Worm (Caenorhabditis elegans): ENCODE results near the gene F29B9.7.

F29B9.7 gene

DNA sequence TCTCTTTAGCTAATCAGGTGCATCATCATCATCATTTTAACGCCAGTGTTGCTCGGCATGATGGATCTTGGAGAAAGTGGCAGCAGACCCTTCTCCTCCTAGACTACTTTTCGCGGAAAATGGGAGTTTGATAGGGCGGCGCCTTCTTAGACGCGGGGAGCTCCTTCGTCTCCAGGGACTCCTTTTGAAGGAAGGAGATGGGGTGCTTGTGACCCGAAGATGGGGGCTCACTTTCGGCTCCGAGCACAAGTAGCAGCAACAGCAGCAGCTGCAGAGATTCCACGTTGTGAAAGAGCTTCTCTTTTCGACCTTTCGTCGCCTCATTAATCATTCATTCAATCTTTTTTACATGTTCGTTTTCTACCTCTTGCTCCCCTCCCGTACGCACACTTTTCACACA, 17.8 kb downstream of the F29B9.7 start:
- TF ChIP-seq sem-2 (GFP tag; optimal IDR thresholded peaks at IDR 0.05): no peak
- peak; percentile 36 for TF ChIP-seq unc-120 (tag; optimal IDR thresholded peaks at IDR 0.05; ENCODE audit: poor library complexity, severe bottlenecking)

DNA sequence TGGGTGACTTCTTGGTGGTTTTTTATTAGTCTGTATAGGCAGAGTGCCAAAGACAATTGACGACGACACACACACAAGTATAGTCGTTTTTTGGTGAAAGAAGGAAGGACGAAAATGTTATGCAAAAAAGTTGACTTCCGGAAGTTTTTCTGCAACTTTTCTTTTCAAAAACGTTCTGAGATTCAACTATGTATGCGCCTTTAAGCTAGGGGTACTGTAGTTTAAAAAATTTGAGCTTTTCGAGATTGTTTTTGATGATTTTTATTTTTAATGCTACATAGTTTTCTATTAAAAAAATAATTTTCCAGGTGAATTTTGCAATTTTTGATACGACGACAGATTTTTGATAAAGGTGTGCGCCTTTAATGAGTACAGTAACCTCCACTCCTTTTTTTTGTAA, 18.3 kb downstream of the F29B9.7 start:
- TF ChIP-seq ceh-43 (GFP tag; optimal IDR thresholded peaks at IDR 0.05) (no peak), unc-62 (GFP tag; optimal IDR thresholded peaks at IDR 0.05) (no peak), flh-1 (GFP tag; optimal IDR thresholded peaks at IDR 0.05) (no peak), ces-1 (GFP tag; optimal IDR thresholded peaks at IDR 0.05) (no peak), elt-1 (tag; optimal IDR thresholded peaks at IDR 0.05; ENCODE audit: borderline replicate concordance, insufficient read depth) (no peak), bed-3 (GFP tag; optimal IDR thresholded peaks at IDR 0.05) (no peak), mls-2 (tag; optimal IDR thresholded peaks at IDR 0.05) (no peak), mab-5 (tag; optimal IDR thresholded peaks at IDR 0.05) (no peak), lin-32 (GFP tag; optimal IDR thresholded peaks at IDR 0.05) (no peak), nhr-12 (tag; optimal IDR thresholded peaks at IDR 0.05) (no peak), snpc-4 (tag; optimal IDR thresholded peaks at IDR 0.05) (no peak), ceh-39 (tag; optimal IDR thresholded peaks at IDR 0.05) (no peak)

DNA sequence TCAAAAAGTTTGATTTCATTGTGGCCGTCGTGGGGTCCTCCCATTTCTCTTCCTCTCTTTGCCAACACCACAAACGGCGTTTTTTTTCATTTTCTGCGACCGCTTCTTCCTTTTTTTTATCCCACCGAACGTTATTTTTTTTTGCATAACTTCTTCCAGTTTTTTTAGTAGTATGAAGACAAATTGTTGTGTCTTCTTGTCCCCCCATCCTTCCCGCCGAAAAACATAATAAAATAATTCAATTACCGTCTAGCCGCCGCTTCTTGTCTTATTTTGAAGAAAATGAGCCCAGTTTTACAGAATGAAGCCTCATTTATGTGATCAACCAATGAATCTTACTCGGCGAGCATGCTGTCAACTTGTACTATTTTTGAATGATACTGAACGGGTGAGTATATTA, 19.7 kb downstream of the F29B9.7 start, which contains the start of gene F29B9.12:
F29B9.12 (plus strand) TSS at position 301 of the 400 bp plus-strand sequence.
- TF ChIP-seq unc-120 (tag; optimal IDR thresholded peaks at IDR 0.05; ENCODE audit: poor library complexity, severe bottlenecking): no peak
- peak; percentile 46 for TF ChIP-seq ces-1 (GFP tag; optimal IDR thresholded peaks at IDR 0.05)

DNA sequence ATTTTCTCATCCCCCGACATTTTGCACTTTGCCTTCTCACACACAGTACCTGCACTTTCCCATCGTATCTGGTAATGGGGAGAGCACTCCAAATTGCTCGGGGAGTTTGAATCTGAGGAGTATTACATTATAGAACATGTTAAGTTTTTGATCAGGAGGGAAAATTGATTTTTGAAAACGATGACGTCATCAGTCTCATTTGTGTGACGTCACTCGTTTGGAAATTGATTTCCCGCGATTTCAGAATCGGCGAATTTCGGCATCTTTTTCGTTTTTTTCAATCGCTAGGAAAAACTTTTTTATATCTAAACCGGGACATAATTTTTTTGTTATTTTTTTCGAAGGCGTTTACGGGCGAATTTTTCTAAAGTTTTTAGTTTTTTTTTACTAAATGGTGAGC, 23.8 kb downstream of the F29B9.7 start:
- TF ChIP-seq zip-8 (tag; optimal IDR thresholded peaks at IDR 0.05) (peak; percentile 100), pha-4 (tag; optimal IDR thresholded peaks at IDR 0.05) (no peak)

DNA sequence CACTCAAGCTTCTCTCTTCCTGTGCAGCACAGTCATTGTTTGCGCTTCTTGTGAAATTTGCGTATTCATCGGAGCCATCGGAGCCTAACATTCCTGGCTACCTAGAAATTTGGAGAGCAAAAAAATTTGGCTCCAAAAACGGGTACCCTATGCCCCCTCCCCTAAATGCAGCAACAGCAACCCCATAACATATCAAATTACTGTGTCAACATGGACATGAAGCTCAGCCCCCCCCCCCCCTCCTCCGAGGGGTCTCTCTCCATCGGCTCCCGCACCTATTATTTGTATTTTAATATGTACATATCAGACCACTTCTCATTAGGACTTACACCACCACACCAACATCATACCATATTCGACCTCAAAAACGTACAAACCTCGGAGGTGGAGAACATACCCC, 24.8 kb downstream of the F29B9.7 start:
- TF ChIP-seq nhr-237 (tag; optimal IDR thresholded peaks at IDR 0.05) (no peak), ceh-43 (GFP tag; optimal IDR thresholded peaks at IDR 0.05) (no peak), pha-4 (tag; optimal IDR thresholded peaks at IDR 0.05) (peak; percentile 83)

DNA sequence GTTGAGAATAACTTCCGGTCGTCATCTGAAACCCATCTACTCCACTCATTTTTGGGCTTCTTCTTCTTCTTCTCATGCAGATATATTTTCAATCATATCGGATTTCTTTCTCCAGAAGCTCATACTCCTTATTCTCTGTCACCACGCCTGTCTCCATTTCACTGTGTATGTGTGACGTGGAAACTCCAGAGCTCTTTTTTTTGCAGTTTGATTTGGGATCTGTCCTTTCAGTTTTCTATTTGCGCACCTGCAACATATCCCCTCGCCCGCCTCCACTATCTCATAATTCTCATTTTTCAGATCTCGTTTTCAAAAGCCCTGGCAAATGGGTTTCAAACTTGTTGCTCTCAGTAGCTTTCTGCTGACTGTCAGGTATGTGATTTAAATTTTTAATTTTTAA, 29.2 kb downstream of the F29B9.7 start, which contains the start of gene kin-36:
kin-36 (plus strand) TSS at position 301 of the 400 bp plus-strand sequence.
- no peak for TF ChIP-seq drap-1 (GFP tag; optimal IDR thresholded peaks at IDR 0.05)
- TF ChIP-seq ham-2 (GFP tag; optimal IDR thresholded peaks at IDR 0.05): no peak
- no peak for TF ChIP-seq unc-62 (GFP tag; optimal IDR thresholded peaks at IDR 0.05)
- TF ChIP-seq unc-120 (tag; optimal IDR thresholded peaks at IDR 0.05; ENCODE audit: poor library complexity, severe bottlenecking): no peak
- TF ChIP-seq M03D4.4 (tag; optimal IDR thresholded peaks at IDR 0.05): no peak
- TF ChIP-seq bed-3 (GFP tag; optimal IDR thresholded peaks at IDR 0.05): no peak
- no peak for TF ChIP-seq elt-3 (tag; optimal IDR thresholded peaks at IDR 0.05)
- TF ChIP-seq mab-5 (tag; optimal IDR thresholded peaks at IDR 0.05): no peak
- no peak for TF ChIP-seq lsy-2 (tag; optimal IDR thresholded peaks at IDR 0.05)
- no peak for TF ChIP-seq ceh-39 (tag; optimal IDR thresholded peaks at IDR 0.05)
- TF ChIP-seq ztf-11 (tag; optimal IDR thresholded peaks at IDR 0.05): no peak
- no peak for TF ChIP-seq blmp-1 (tag; optimal IDR thresholded peaks at IDR 0.05)
- no peak for TF ChIP-seq elt-1 (tag; optimal IDR thresholded peaks at IDR 0.05; ENCODE audit: borderline replicate concordance, insufficient read depth)
- no peak for TF ChIP-seq ces-1 (GFP tag; optimal IDR thresholded peaks at IDR 0.05)
- TF ChIP-seq flh-1 (GFP tag; optimal IDR thresholded peaks at IDR 0.05): no peak
- TF ChIP-seq mls-2 (tag; optimal IDR thresholded peaks at IDR 0.05): no peak

DNA sequence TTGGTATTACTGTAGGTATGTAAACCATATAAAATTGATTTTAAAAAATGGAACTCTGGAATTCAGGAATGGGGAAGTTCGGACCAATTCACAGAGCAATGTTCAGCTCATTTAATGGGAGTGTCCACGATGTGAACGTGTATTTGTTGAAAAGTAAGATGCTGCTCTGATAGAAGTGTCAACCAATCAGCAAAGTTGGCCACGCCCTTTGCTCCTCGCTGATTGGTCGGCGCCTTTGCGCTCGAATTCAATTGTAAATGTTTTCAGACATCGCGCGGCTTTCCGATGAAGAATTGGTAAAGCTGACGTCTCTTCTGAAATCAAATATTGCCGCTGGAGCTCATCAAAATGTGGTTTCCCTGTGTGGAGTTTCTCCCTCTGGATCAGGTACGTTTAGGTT, 33.6 kb downstream of the F29B9.7 start:
- no peak for TF ChIP-seq ztf-11 (tag; optimal IDR thresholded peaks at IDR 0.05)

DNA sequence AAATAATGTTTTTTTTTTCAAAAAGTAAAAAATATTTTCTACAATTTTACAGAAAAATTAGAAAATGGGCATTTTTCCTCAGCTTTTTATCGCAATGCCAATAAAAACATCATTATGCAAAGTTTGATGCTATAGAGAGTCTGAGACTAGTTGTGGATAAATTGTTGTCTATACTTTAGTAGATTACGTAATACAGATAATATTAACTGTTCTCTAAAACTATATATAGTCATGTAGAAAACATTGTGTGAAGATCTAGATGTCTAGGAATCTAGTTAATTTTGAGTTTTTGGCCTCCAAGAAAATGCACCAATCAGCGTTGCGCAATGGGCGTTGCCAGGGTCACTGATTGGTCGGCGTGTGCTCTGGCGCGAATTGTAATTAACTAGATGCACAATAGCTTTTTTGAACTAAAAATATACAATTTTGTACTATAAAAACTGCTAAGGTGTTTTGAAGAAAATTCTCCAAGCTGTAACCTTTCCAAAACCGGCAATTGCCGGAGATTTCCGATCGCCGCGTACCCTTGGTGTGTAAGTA, 36.8 kb downstream of the F29B9.7 start:
- TF ChIP-seq nhr-12 (tag; optimal IDR thresholded peaks at IDR 0.05) (no peak), zip-8 (tag; optimal IDR thresholded peaks at IDR 0.05) (peak; percentile 52)

Data from whole organism, mixed stage, embryonic.